Fruit fly (Drosophila melanogaster): ENCODE data around the gene CG10680.

CG10680 gene

DNA sequence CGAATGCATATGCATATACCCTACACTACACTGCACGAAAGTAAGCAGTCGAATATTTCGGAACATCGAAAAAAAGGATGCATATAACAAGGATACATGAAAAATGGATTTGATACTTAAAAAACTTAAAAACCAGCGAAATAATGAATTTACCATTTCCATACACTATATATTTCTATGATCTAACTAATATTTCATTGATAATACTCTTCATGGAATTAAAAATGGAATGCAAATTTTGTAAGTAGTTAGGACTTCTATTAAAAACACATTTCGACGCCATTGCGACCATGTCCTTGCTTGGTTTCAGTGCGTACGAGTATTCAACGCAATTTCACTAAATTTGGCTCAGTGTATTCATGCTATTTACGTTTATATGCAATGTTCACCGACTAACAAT, 38.1 kb downstream of the CG10680 start (continued):
- TF ChIP-seq CG3919 (GFP tag; optimal IDR thresholded peaks at IDR 0.05), result peak; percentile 49
- peak; percentile 19 for TF ChIP-seq CG11762 (GFP tag; optimal IDR thresholded peaks at IDR 0.05; ENCODE audit: insufficient read depth)
- peak; percentile 45 for TF ChIP-seq cyc (GFP tag; optimal IDR thresholded peaks at IDR 0.05)
- TF ChIP-seq Sox15 (GFP tag; optimal IDR thresholded peaks at IDR 0.05), result peak; percentile 16
- no peak for TF ChIP-seq CG11294 (GFP tag; IDR thresholded peaks at IDR 0.05)
- no peak for TF ChIP-seq CG9139 (GFP tag; optimal IDR thresholded peaks at IDR 0.05)
- peak; percentile 24; the same call in 1 of the 2 replicates for TF ChIP-seq Gug (GFP tag; IDR thresholded peaks at IDR 0.05)
- TF ChIP-seq CG1621 (tag; optimal IDR thresholded peaks at IDR 0.05), result peak; percentile 20
- TF ChIP-seq Lpt (GFP tag; optimal IDR thresholded peaks at IDR 0.05), result no peak
- peak; percentile 23 for TF ChIP-seq CG8319 (GFP tag; optimal IDR thresholded peaks at IDR 0.05)
- TF ChIP-seq CG10669 (GFP tag; optimal IDR thresholded peaks at IDR 0.05), result peak; percentile 45
- TF ChIP-seq Met (GFP tag; optimal IDR thresholded peaks at IDR 0.05), result peak; percentile 49
- peak; percentile 25 for TF ChIP-seq CG34406 (GFP tag; optimal IDR thresholded peaks at IDR 0.05)
- peak; percentile 88 for TF ChIP-seq Eip78C (GFP tag)
- no peak for TF ChIP-seq fd85E (GFP tag; optimal IDR thresholded peaks at IDR 0.05)
- peak; percentile 43 for TF ChIP-seq Ets96B (tag; optimal IDR thresholded peaks at IDR 0.05)
- TF ChIP-seq CG6163 (GFP tag; IDR thresholded peaks at IDR 0.05), result no peak
- TF ChIP-seq CG11902 (GFP tag; optimal IDR thresholded peaks at IDR 0.05), result no peak
- peak; percentile 68 for TF ChIP-seq Hr4 (GFP tag; optimal IDR thresholded peaks at IDR 0.05)
- TF ChIP-seq CG3032 (tag; optimal IDR thresholded peaks at IDR 0.05), result peak; percentile 53
- peak; percentile 24 for TF ChIP-seq Smox (GFP tag; optimal IDR thresholded peaks at IDR 0.05)
- TF ChIP-seq CG6276 (GFP tag; optimal IDR thresholded peaks at IDR 0.05), result peak; percentile 29
- peak; percentile 15 for TF ChIP-seq CG4318 (GFP tag; optimal IDR thresholded peaks at IDR 0.05)
- no peak for TF ChIP-seq CG6854 (GFP tag; optimal IDR thresholded peaks at IDR 0.05)
- TF ChIP-seq Ets21C (GFP tag; optimal IDR thresholded peaks at IDR 0.05), result no peak
- peak; percentile 54 for TF ChIP-seq CG6808 (GFP tag; optimal IDR thresholded peaks at IDR 0.05)
- TF ChIP-seq eg (GFP tag; IDR thresholded peaks at IDR 0.05), result no peak
- TF ChIP-seq CG10631 (GFP tag; optimal IDR thresholded peaks at IDR 0.05), result peak; percentile 52
- no peak for TF ChIP-seq Blimp-1 (GFP tag; optimal IDR thresholded peaks at IDR 0.05)
- TF ChIP-seq CG32006 (GFP tag; optimal IDR thresholded peaks at IDR 0.05), result peak; percentile 73
- peak; percentile 44 for TF ChIP-seq OdsH (GFP tag; optimal IDR thresholded peaks at IDR 0.05)
- TF ChIP-seq CG31627 (GFP tag; optimal IDR thresholded peaks at IDR 0.05), result peak; percentile 44

DNA sequence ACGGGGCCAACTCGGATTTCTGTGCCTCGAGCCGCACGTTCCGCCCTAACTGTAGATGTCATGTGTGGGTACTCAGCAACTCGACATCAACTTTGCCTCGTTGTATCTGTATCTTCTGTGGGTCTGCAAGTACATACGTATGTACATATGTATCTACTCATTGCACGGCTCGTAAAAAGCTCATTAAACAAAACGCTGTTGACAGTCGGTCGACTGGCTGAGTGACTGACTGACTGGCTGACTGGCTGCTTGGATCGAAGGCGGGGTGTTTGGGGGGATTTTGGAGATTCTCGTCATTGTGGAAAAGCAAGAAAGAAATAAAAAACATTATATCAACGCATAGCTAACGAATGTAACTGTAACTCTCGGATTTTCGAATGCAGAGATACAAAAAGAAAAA, 40.4 kb downstream of the CG10680 start:
- TF ChIP-seq CG10669 (GFP tag; optimal IDR thresholded peaks at IDR 0.05) (no peak), fkh (GFP tag; optimal IDR thresholded peaks at IDR 0.05) (peak; percentile 7), topi (GFP tag; optimal IDR thresholded peaks at IDR 0.05) (no peak), CG11294 (GFP tag; IDR thresholded peaks at IDR 0.05) (no peak), CG1621 (tag; optimal IDR thresholded peaks at IDR 0.05) (no peak), CG6276 (GFP tag; optimal IDR thresholded peaks at IDR 0.05) (no peak), CG3032 (tag; optimal IDR thresholded peaks at IDR 0.05) (no peak), esn (GFP tag; optimal IDR thresholded peaks at IDR 0.05) (no peak)

dm6 chr2L:20005064-20005463, 41.1 kb downstream of the CG10680 start:
- TF ChIP-seq CG8632 (GFP tag; optimal IDR thresholded peaks at IDR 0.05) (no peak), Lpt (GFP tag; optimal IDR thresholded peaks at IDR 0.05) (no peak), CG4318 (GFP tag; optimal IDR thresholded peaks at IDR 0.05) (no peak), lz (GFP tag; optimal IDR thresholded peaks at IDR 0.05) (no peak), Gug (GFP tag; IDR thresholded peaks at IDR 0.05) (no peak), Sox14 (GFP tag; optimal IDR thresholded peaks at IDR 0.05) (no peak), dsx (GFP tag; optimal IDR thresholded peaks at IDR 0.05; ENCODE audit: poor library complexity, severe bottlenecking) (no peak), vri (GFP tag; optimal IDR thresholded peaks at IDR 0.05) (no peak), CG15336 (GFP tag; IDR thresholded peaks at IDR 0.05) (no peak), Hr38 (GFP tag; optimal IDR thresholded peaks at IDR 0.05) (no peak), CG16779 (tag; optimal IDR thresholded peaks at IDR 0.05) (no peak), CG3032 (tag; optimal IDR thresholded peaks at IDR 0.05) (no peak), CG8119 (GFP tag; IDR thresholded peaks at IDR 0.05) (no peak), Eip78C (GFP tag) (no peak), salr (GFP tag; optimal IDR thresholded peaks at IDR 0.05) (no peak), acj6 (GFP tag; optimal IDR thresholded peaks at IDR 0.05) (no peak)
